Fruit fly (Drosophila melanogaster) whole organism, pupa: ENCODE measurements around the gene Lgr1.

Experiments used
- CG10348 ChIP-seq: fragments of 200-800 bp; sonication (Bioruptor generic); IDR thresholded peaks from 2 replicates; pipeline ENCODE4 v1.3.6; 2022; ENCODE audit warnings: missing biosample characterization, missing genetic modification characterization
- CG12605 ChIP-seq: fragments of 200-800 bp; sonication (Bioruptor generic); IDR thresholded peaks from 2 replicates; pipeline ENCODE4 v1.3.6; 2022; ENCODE audit warnings: missing biosample characterization, missing genetic modification characterization
- CG13204 ChIP-seq: fragments of 200-800 bp; sonication (Bioruptor generic); optimal IDR thresholded peaks from 2 replicates; lab custom pipeline; 2018; ENCODE audit warnings: missing biosample characterization, mild to moderate bottlenecking, missing genetic modification characterization, moderate library complexity
- CG14655 ChIP-seq: fragments of 200-800 bp; sonication (Bioruptor generic); optimal IDR thresholded peaks from 3 replicates; lab custom pipeline; 2017; ENCODE audit warnings: mild to moderate bottlenecking, missing biosample characterization, missing genetic modification reagents, missing genetic modification characterization
- CG15710 ChIP-seq: fragments of 200-800 bp; sonication (Bioruptor generic); optimal IDR thresholded peaks from 2 replicates; lab custom pipeline; 2018; ENCODE audit warnings: missing biosample characterization, mild to moderate bottlenecking, missing genetic modification characterization, moderate library complexity
- CG17806 ChIP-seq: fragments of 200-800 bp; sonication (Bioruptor generic); optimal IDR thresholded peaks from 2 replicates; lab custom pipeline; 2018; ENCODE audit warnings: missing biosample characterization, mild to moderate bottlenecking, missing genetic modification characterization, moderate library complexity
- CG32121 ChIP-seq: fragments of 200-800 bp; sonication (Bioruptor generic); IDR thresholded peaks from 2 replicates; pipeline ENCODE4 v1.3.6; 2022; ENCODE audit warnings: missing biosample characterization, missing genetic modification characterization
- CG34367 ChIP-seq: fragments of 200-800 bp; sonication (Bioruptor generic); optimal IDR thresholded peaks from 2 replicates; lab custom pipeline; 2018; ENCODE audit warnings: missing biosample characterization, mild to moderate bottlenecking, missing genetic modification characterization
- CG4496 ChIP-seq: fragments of 200-800 bp; sonication (Bioruptor generic); IDR thresholded peaks from 3 replicates; pipeline ENCODE4 v1.3.6; 2022; ENCODE audit warnings: missing biosample characterization, missing genetic modification characterization
- CG8159 ChIP-seq: fragments of 200-800 bp; sonication (Bioruptor generic); optimal IDR thresholded peaks from 3 replicates; lab custom pipeline; 2018; ENCODE audit warnings: missing biosample characterization, mild to moderate bottlenecking, missing genetic modification characterization, moderate library complexity
- CG8301 ChIP-seq: fragments of 200-800 bp; sonication (Bioruptor generic); optimal IDR thresholded peaks from 2 replicates; lab custom pipeline; 2018; ENCODE audit warnings: missing biosample characterization, mild to moderate bottlenecking, missing genetic modification characterization
- CG9948 ChIP-seq: fragments of 200-800 bp; sonication (Bioruptor generic); optimal IDR thresholded peaks from 2 replicates; lab custom pipeline; 2018; ENCODE audit warnings: missing biosample characterization, mild to moderate bottlenecking, missing genetic modification characterization, moderate library complexity
- D1 ChIP-seq: fragments of 200-800 bp; sonication (Bioruptor generic); optimal IDR thresholded peaks from 2 replicates; lab custom pipeline; 2018; ENCODE audit warnings: missing biosample characterization, mild to moderate bottlenecking, missing genetic modification characterization, moderate library complexity
- EcR ChIP-seq: fragments of 200-800 bp; sonication (Bioruptor generic); optimal IDR thresholded peaks from 3 replicates; lab custom pipeline; 2019; ENCODE audit warnings: missing biosample characterization, missing genetic modification characterization, mild to moderate bottlenecking, moderate library complexity, missing genetic modification reagents
- Ets98B ChIP-seq: fragments of 200-800 bp; sonication (Bioruptor generic); IDR thresholded peaks from 2 replicates; pipeline ENCODE4 v1.3.6; 2022; ENCODE audit warnings: missing biosample characterization, missing genetic modification characterization
- Pif1A ChIP-seq: fragments of 200-800 bp; sonication (Bioruptor generic); optimal IDR thresholded peaks from 3 replicates; lab custom pipeline; 2016; ENCODE audit warnings: missing biosample characterization, missing genetic modification characterization
- Pif1B ChIP-seq: fragments of 200-800 bp; sonication (Bioruptor generic); optimal IDR thresholded peaks from 3 replicates; lab custom pipeline; 2016; ENCODE audit warnings: missing biosample characterization, missing genetic modification characterization
- Snoo ChIP-seq: fragments of 200-800 bp; sonication (Bioruptor generic); optimal IDR thresholded peaks from 3 replicates; lab custom pipeline; 2017; ENCODE audit warnings: missing biosample characterization, mild to moderate bottlenecking, missing genetic modification characterization, inconsistent platforms
- fd96Ca ChIP-seq: fragments of 200-800 bp; sonication (Bioruptor generic); IDR thresholded peaks from 3 replicates; pipeline ENCODE4 v1.3.6; 2022; ENCODE audit warnings: missing biosample characterization, missing genetic modification characterization
- gl ChIP-seq: fragments of 200-800 bp; sonication (Bioruptor generic); optimal IDR thresholded peaks from 2 replicates; lab custom pipeline; 2018; ENCODE audit warnings: missing biosample characterization, mild to moderate bottlenecking, missing genetic modification characterization
- rn ChIP-seq: fragments of 200-800 bp; sonication (Bioruptor generic); IDR thresholded peaks from 2 replicates; pipeline ENCODE4 v1.3.6; 2022; ENCODE audit warnings: missing biosample characterization, missing genetic modification characterization

Gene Lgr1

DNA sequence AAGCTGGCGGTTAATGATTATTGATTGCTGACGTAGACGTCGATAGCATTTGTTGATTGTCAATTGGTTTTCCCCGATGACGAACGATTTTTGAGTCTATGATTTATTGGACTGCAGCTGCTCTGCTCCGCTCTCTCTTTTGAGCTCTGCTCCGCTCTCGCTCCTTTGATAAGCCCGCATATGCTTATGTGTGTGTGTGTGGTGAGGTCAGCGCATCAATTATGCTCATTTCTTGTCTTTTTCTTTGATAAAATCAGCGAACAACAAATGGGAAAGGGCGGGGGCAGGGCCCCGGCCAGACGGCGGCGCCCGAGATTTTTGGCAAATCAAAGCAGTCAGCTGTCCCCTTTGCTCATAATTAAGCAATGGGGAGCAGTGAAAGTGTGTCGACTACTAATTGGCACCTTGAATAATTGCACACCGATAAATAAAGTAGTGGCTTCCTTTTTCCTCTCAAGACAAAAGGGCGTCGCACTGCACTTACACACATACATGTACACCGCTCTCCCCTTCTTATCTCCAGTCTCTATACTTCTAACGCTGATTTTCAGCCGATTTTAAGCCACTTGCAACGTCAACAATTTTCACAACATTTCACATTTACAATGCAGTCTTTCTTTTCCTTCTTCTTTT lies 43.9 kb upstream of the Lgr1 start:
- TF ChIP-seq EcR (GFP tag; lab: Kevin White, UChicago), result peak; percentile 85
- no peak for TF ChIP-seq CG15710 (tag; lab: Kevin White, UChicago)
- TF ChIP-seq, all 21 proteins: peak for 1

DNA sequence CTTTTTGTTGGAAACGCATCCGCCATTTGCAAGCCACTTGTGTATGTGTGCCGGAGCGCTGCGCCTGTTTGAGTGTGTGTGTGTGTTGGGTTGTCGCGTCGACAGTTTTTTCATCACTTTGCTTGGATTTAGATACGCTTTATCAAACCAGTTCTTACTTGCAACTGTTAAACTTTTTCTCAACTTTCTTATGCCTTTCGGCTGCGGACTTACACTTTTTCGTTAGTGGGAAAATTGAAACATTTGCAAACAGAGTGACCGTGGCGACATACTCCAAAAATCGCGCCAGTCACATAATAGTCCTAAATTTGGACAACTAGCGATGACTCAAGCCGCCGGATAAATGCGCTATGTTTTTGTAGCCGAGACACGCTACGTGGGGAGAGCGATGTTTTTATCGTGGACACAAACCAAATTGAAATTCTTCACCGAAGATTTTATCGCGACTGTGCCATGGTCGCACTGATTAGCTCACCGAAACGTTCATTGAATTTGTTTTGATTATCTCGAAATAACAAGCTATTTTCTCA lies 43.3 kb upstream of the Lgr1 start, which contains the start of the genes alt and CG7655:
Gene alt, minus strand, starts transcription at position 272 of the 530 bp plus-strand sequence.
Gene CG7655, plus strand, starts transcription at position 426 of the 530 bp plus-strand sequence.
- no peak for TF ChIP-seq CG12605 (GFP tag; lab: Robert Waterston, UW)
- peak; percentile 78 for TF ChIP-seq EcR (GFP tag; lab: Kevin White, UChicago)
- TF ChIP-seq gl (tag; lab: Kevin White, UChicago), result peak; percentile 8

DNA sequence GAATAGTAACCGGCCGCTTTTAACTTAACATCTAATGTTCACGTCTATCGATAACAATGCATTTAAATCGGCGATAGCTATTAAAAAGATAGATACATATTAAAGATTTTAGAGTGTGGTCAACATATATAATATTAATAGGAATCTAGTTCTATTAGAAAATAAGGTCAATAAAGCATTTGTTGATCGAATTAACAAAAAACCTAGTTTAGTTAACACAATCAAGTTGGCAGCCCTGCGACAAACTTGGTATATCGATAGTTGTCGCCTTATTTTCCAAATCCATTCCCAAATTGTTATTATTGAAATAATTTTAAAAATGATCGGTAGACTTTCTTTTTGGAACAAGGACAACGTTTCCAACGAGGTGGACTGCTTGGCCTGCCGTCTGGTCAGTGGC lies 40.7 kb upstream of the Lgr1 start, which contains the start of the genes CG31251 and CG31360:
Gene CG31251, minus strand, starts transcription at position 62 of the 400 bp plus-strand sequence.
Gene CG31360, plus strand, starts transcription at position 244 of the 400 bp plus-strand sequence.
- TF ChIP-seq CG15710 (tag; lab: Kevin White, UChicago) (peak; percentile 0), CG12605 (GFP tag; lab: Robert Waterston, UW) (no peak), D1 (no peak), rn (GFP tag; lab: Robert Waterston, UW) (no peak), Snoo (tag; lab: Kevin White, UChicago) (no peak)

DNA sequence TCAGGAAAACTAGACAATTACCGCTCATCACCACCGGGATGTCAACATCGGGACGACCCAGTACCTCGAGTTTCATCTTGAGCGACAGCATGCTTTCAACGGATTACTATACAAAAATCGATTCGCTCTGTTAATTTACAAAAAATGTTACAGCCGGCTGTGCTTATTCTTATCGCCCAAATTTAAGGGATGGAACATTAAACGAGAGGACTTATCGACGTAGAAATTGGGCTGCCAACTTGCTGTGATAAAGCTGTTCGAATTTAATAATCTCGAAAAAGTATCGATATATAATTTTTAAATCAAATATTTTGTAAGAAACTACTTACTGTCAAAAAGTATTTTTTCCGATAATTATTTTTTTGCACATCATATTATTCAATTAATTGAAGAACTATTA lies 38.7 kb upstream of the Lgr1 start, which contains the start of gene CG31249:
Gene CG31249, minus strand, starts transcription at position 197 of the 400 bp plus-strand sequence.
- no peak for TF ChIP-seq Snoo (tag; lab: Kevin White, UChicago)
- TF ChIP-seq CG8159 (tag; lab: Kevin White, UChicago), result no peak
- no peak for TF ChIP-seq CG4496 (GFP tag; lab: Robert Waterston, UW)
- TF ChIP-seq CG14655, result no peak
- TF ChIP-seq rn (GFP tag; lab: Robert Waterston, UW), result no peak
- no peak for TF ChIP-seq fd96Ca
- no peak for TF ChIP-seq CG34367 (tag; lab: Kevin White, UChicago)
- no peak for TF ChIP-seq CG13204 (GFP tag; lab: Kevin White, UChicago)
- TF ChIP-seq CG17806 (tag; lab: Kevin White, UChicago), result no peak
- no peak for TF ChIP-seq D1
- no peak for TF ChIP-seq gl (tag; lab: Kevin White, UChicago)
- no peak for TF ChIP-seq Ets98B
- TF ChIP-seq CG12605 (GFP tag; lab: Robert Waterston, UW), result no peak
- TF ChIP-seq Pif1B (GFP tag; lab: Kevin White, UChicago), result no peak
- TF ChIP-seq CG15710 (tag; lab: Kevin White, UChicago), result no peak
- TF ChIP-seq CG32121 (GFP tag; lab: Robert Waterston, UW), result no peak
- TF ChIP-seq EcR (GFP tag; lab: Kevin White, UChicago), result no peak

DNA sequence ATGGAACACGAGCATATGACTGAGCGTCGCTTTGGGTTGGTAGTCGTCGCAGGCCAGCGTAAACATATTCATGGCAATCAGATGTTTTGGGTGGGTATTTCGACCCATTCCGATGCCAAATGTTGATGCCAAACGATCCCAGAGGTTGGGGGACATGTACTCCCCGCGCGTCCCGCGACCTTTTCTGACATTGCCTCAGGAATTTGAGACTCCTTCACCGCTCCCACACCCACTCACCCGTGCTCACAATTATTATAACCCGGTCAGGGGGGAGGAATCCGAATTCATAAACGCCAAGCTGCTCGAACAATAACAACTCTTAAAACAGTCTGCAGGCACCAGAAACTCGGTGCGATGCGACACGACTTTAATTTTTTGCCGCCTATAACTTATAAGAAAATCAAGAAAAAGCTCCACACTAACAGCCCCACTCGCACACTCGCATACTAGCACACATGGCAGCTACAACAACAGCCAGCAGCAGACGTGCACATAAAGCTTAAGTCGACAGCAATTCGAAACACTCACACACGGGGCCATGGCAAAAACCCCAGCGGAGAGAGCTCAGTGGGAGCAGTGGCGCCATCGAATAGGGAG lies 25.6 kb upstream of the Lgr1 start:
- TF ChIP-seq CG13204 (GFP tag; lab: Kevin White, UChicago), result no peak
- no peak for TF ChIP-seq Pif1A (GFP tag; lab: Kevin White, UChicago)
- TF ChIP-seq Pif1B (GFP tag; lab: Kevin White, UChicago), result no peak
- no peak for TF ChIP-seq EcR (GFP tag; lab: Kevin White, UChicago)
- TF ChIP-seq CG8159 (tag; lab: Kevin White, UChicago), result no peak
- no peak; the same call in 2 of the 3 replicates for TF ChIP-seq CG4496 (GFP tag; lab: Robert Waterston, UW)
- TF ChIP-seq gl (tag; lab: Kevin White, UChicago), result no peak
- no peak for TF ChIP-seq CG34367 (tag; lab: Kevin White, UChicago)
- no peak for TF ChIP-seq CG17806 (tag; lab: Kevin White, UChicago)
- TF ChIP-seq fd96Ca, result no peak
- TF ChIP-seq CG15710 (tag; lab: Kevin White, UChicago), result no peak
- TF ChIP-seq rn (GFP tag; lab: Robert Waterston, UW), result no peak
- TF ChIP-seq Ets98B, result no peak
- TF ChIP-seq D1, result no peak
- no peak for TF ChIP-seq Snoo (tag; lab: Kevin White, UChicago)

DNA sequence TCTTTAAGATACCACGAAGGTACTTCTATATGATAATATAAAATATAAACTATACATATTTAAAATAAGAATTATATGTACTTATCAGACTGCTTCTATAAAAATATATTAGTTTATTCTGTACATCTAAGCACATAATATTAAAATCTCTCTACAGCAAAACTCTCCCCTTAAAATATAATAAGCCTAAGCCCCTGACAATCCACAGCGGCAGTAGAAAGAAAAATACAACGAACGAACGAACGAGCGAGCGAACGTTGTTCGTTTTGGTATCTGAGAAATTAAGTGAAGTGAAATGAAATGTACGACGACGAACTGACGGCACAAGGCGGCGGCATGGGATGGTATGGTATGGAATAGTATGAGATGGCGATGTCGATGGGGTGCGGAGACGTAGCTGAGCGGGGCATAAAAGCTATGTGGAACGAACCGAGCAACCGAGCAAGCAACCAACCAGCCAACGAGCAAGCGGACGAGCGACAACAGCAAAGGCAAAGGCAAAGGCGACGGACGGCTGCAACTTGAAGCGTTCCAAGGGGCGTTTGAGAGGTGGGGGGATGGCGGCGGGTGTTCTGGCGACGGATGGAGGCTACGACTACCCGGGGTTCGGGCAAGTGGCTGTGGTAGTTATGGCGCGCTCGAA lies 25.0 kb upstream of the Lgr1 start:
- no peak for TF ChIP-seq D1
- TF ChIP-seq CG8159 (tag; lab: Kevin White, UChicago), result peak; percentile 99
- peak; percentile 96 for TF ChIP-seq CG4496 (GFP tag; lab: Robert Waterston, UW)
- TF ChIP-seq CG13204 (GFP tag; lab: Kevin White, UChicago), result peak; percentile 100
- peak; percentile 96 for TF ChIP-seq fd96Ca
- TF ChIP-seq Pif1B (GFP tag; lab: Kevin White, UChicago), result peak; percentile 98
- TF ChIP-seq CG10348 (GFP tag; lab: Robert Waterston, UW), result peak; percentile 83
- TF ChIP-seq Pif1A (GFP tag; lab: Kevin White, UChicago), result peak; percentile 96
- TF ChIP-seq Snoo (tag; lab: Kevin White, UChicago), result peak; percentile 98
- peak; percentile 99 for TF ChIP-seq CG17806 (tag; lab: Kevin White, UChicago)
- TF ChIP-seq EcR (GFP tag; lab: Kevin White, UChicago), result peak; percentile 75
- peak; percentile 97 for TF ChIP-seq Ets98B
- TF ChIP-seq CG8301 (tag; lab: Kevin White, UChicago), result peak; percentile 97
- peak; percentile 96 for TF ChIP-seq CG34367 (tag; lab: Kevin White, UChicago)
- peak; percentile 98 for TF ChIP-seq CG32121 (GFP tag; lab: Robert Waterston, UW)
- peak; percentile 98 for TF ChIP-seq CG14655
- TF ChIP-seq CG9948, result peak; percentile 99
- TF ChIP-seq gl (tag; lab: Kevin White, UChicago), result peak; percentile 89
- peak; percentile 95 for TF ChIP-seq CG12605 (GFP tag; lab: Robert Waterston, UW)
- TF ChIP-seq rn (GFP tag; lab: Robert Waterston, UW), result peak; percentile 94
- TF ChIP-seq CG15710 (tag; lab: Kevin White, UChicago), result peak; percentile 99
- TF ChIP-seq, all 21 proteins: peak for 20
